Fruit fly (Drosophila melanogaster) whole organism, embryonic: ENCODE data around the gene CG5611.

Source experiments
- Bgb ChIP-seq: fragments of 200-800 bp; sonication (Bioruptor generic); IDR thresholded peaks from 2 replicates; pipeline ENCODE4 v1.3.6; 2022; ENCODE audit warnings: missing biosample characterization, missing genetic modification characterization; ENCODE audit not compliant: partially characterized antibody
- CG11456 ChIP-seq: fragments of 200-800 bp; sonication (Bioruptor generic); IDR thresholded peaks from 3 replicates; pipeline ENCODE4 v1.3.6; 2022; ENCODE audit warnings: missing biosample characterization, missing genetic modification characterization
- CG12219 ChIP-seq: fragments of 200-800 bp; sonication (Bioruptor generic); optimal IDR thresholded peaks from 3 replicates; lab custom pipeline; 2018; ENCODE audit warnings: missing biosample characterization, mild to moderate bottlenecking, missing genetic modification characterization
- CG12236 ChIP-seq: fragments of 200-800 bp; sonication (Bioruptor generic); optimal IDR thresholded peaks from 2 replicates; lab custom pipeline; 2016; ENCODE audit warnings: missing biosample characterization, missing genetic modification characterization
- CG13123 ChIP-seq: fragments of 200-800 bp; sonication (Bioruptor generic); optimal IDR thresholded peaks from 2 replicates; lab custom pipeline; 2016; ENCODE audit warnings: missing biosample characterization, missing genetic modification characterization
- CG15514 ChIP-seq: fragments of 200-800 bp; sonication (Bioruptor generic); optimal IDR thresholded peaks from 3 replicates; lab custom pipeline; 2017; ENCODE audit warnings: missing biosample characterization, missing genetic modification characterization, mild to moderate bottlenecking, moderate library complexity, missing genetic modification reagents
- CG17802 ChIP-seq: fragments of 200-800 bp; sonication (Bioruptor generic); optimal IDR thresholded peaks from 2 replicates; lab custom pipeline; 2018; ENCODE audit warnings: missing biosample characterization, mild to moderate bottlenecking, missing genetic modification characterization, moderate library complexity
- CG18599 ChIP-seq: fragments of 200-800 bp; sonication (Bioruptor generic); optimal IDR thresholded peaks from 3 replicates; lab custom pipeline; 2017; ENCODE audit warnings: missing biosample characterization, missing genetic modification characterization, mild to moderate bottlenecking, moderate library complexity, missing genetic modification reagents
- CG2202 ChIP-seq: fragments of 200-800 bp; sonication (Bioruptor generic); optimal IDR thresholded peaks from 2 replicates; lab custom pipeline; 2018; ENCODE audit warnings: missing biosample characterization, mild to moderate bottlenecking, missing genetic modification characterization
- CG2875 ChIP-seq: fragments of 200-800 bp; sonication (Bioruptor generic); optimal IDR thresholded peaks from 2 replicates; lab custom pipeline; 2017; ENCODE audit warnings: missing biosample characterization, mild to moderate bottlenecking, missing genetic modification characterization, missing genetic modification reagents
- CG32532 ChIP-seq: fragments of 200-800 bp; sonication (Bioruptor generic); IDR thresholded peaks from 2 replicates; pipeline ENCODE4 v1.3.6; 2022; ENCODE audit warnings: missing biosample characterization, missing genetic modification characterization
- CG3281 ChIP-seq: fragments of 200-800 bp; sonication (Bioruptor generic); optimal IDR thresholded peaks from 3 replicates; lab custom pipeline; 2017; ENCODE audit warnings: missing biosample characterization, mild to moderate bottlenecking, missing genetic modification characterization
- CG33213 ChIP-seq: fragments of 200-800 bp; sonication (Bioruptor generic); optimal IDR thresholded peaks from 3 replicates; lab custom pipeline; 2016; ENCODE audit warnings: missing biosample characterization, missing genetic modification characterization
- CG33557 ChIP-seq: fragments of 200-800 bp; sonication (Bioruptor generic); optimal IDR thresholded peaks from 2 replicates; lab custom pipeline; 2019; ENCODE audit warnings: missing biosample characterization, mild to moderate bottlenecking, missing genetic modification characterization, moderate library complexity
- CG43689 ChIP-seq: fragments of 200-800 bp; sonication (Bioruptor generic); IDR thresholded peaks from 2 replicates; pipeline ENCODE4 v1.3.6; 2022; ENCODE audit warnings: missing biosample characterization, missing genetic modification characterization
- CG6813 ChIP-seq: fragments of 200-800 bp; sonication (Bioruptor generic); optimal IDR thresholded peaks from 2 replicates; lab custom pipeline; 2017; ENCODE audit warnings: missing biosample characterization, missing genetic modification characterization, mild to moderate bottlenecking, moderate library complexity, missing genetic modification reagents
- CG6854 ChIP-seq: fragments of 200-800 bp; sonication (Bioruptor generic); optimal IDR thresholded peaks from 3 replicates; lab custom pipeline; 2017; ENCODE audit warnings: missing biosample characterization, mild to moderate bottlenecking, missing genetic modification characterization
- CG8765 ChIP-seq: fragments of 200-800 bp; sonication (Bioruptor generic); IDR thresholded peaks from 2 replicates; pipeline ENCODE4 v1.3.6; 2022; ENCODE audit warnings: missing biosample characterization, missing genetic modification characterization
- CG8944 ChIP-seq: fragments of 200-800 bp; sonication (Bioruptor generic); optimal IDR thresholded peaks from 3 replicates; lab custom pipeline; 2016; ENCODE audit warnings: missing biosample characterization, missing genetic modification characterization
- CG9876 ChIP-seq: fragments of 200-800 bp; sonication (Bioruptor generic); optimal IDR thresholded peaks from 2 replicates; lab custom pipeline; 2016; ENCODE audit warnings: missing biosample characterization, missing genetic modification characterization
- CG9932 ChIP-seq: fragments of 200-800 bp; sonication (Bioruptor generic); IDR thresholded peaks from 2 replicates; pipeline ENCODE4 v1.3.6; 2022; ENCODE audit warnings: missing biosample characterization, missing genetic modification characterization
- Dfd ChIP-seq, 2 experiments: fragments of >200 bp; optimal IDR thresholded peaks; 2 replicates each; lab custom pipeline; 2017; ENCODE audit warnings: missing biosample characterization in 2 of 2, missing genetic modification characterization in 2 of 2
- Doc2 ChIP-seq: fragments of 200-800 bp; sonication (Bioruptor generic); IDR thresholded peaks from 2 replicates; pipeline ENCODE4 v1.3.6; 2022; ENCODE audit warnings: missing biosample characterization, missing genetic modification characterization
- Drgx ChIP-seq: fragments of 200-800 bp; sonication (Bioruptor generic); IDR thresholded peaks from 2 replicates; pipeline ENCODE4 v1.3.6; 2022; ENCODE audit warnings: missing biosample characterization, missing genetic modification characterization
- Meics ChIP-seq: fragments of 200-800 bp; sonication (Bioruptor generic); optimal IDR thresholded peaks from 2 replicates; lab custom pipeline; 2017; ENCODE audit warnings: missing biosample characterization, mild to moderate bottlenecking, missing genetic modification characterization
- Mrtf ChIP-seq: fragments of 200-800 bp; sonication (Bioruptor generic); IDR thresholded peaks from 3 replicates; pipeline ENCODE4 v1.3.6; 2022; ENCODE audit warnings: missing biosample characterization, missing genetic modification characterization
- NFAT ChIP-seq: fragments of 200-800 bp; sonication (Bioruptor generic); IDR thresholded peaks from 2 replicates; pipeline ENCODE4 v1.3.6; 2022; ENCODE audit warnings: missing biosample characterization, missing genetic modification characterization
- Oli ChIP-seq: fragments of 200-800 bp; sonication (Bioruptor generic); optimal IDR thresholded peaks from 2 replicates; lab custom pipeline; 2018; ENCODE audit warnings: missing biosample characterization, mild to moderate bottlenecking, missing genetic modification characterization, moderate library complexity
- Sin3A ChIP-seq: fragments of >200 bp; optimal IDR thresholded peaks from 2 replicates; lab custom pipeline; 2018
- Sry-β ChIP-seq: fragments of 200-800 bp; sonication (Bioruptor generic); optimal IDR thresholded peaks from 2 replicates; lab custom pipeline; 2018; ENCODE audit warnings: missing biosample characterization, mild to moderate bottlenecking, missing genetic modification characterization, moderate library complexity
- Usf ChIP-seq: fragments of 200-800 bp; sonication (Bioruptor generic); optimal IDR thresholded peaks from 2 replicates; lab custom pipeline; 2017; ENCODE audit warnings: missing genotype, missing biosample characterization, missing genetic modification characterization
- Xrp1 ChIP-seq: fragments of 200-800 bp; sonication (Bioruptor generic); IDR thresholded peaks from 2 replicates; pipeline ENCODE4 v1.3.6; 2022; ENCODE audit warnings: missing biosample characterization, missing genetic modification characterization
- ash1 ChIP-seq: fragments of 200-800 bp; sonication (Bioruptor generic); optimal IDR thresholded peaks from 2 replicates; lab custom pipeline; 2018; ENCODE audit warnings: missing biosample characterization, mild to moderate bottlenecking, missing genetic modification characterization
- bab2 ChIP-seq: fragments of 200-800 bp; sonication (Bioruptor generic); optimal IDR thresholded peaks from 2 replicates; lab custom pipeline; 2016; ENCODE audit warnings: missing biosample characterization, missing genetic modification characterization
- caup ChIP-seq: fragments of 200-800 bp; sonication (Bioruptor generic); optimal IDR thresholded peaks from 3 replicates; lab custom pipeline; 2017; ENCODE audit warnings: missing biosample characterization, mild to moderate bottlenecking, missing genetic modification characterization, moderate library complexity; ENCODE audit not compliant: severe bottlenecking
- cg ChIP-seq: fragments of 200-800 bp; sonication (Bioruptor generic); optimal IDR thresholded peaks from 3 replicates; lab custom pipeline; 2019; ENCODE audit warnings: missing biosample characterization, mild to moderate bottlenecking, missing genetic modification characterization, moderate library complexity
- chn ChIP-seq: fragments of 200-800 bp; sonication (Bioruptor generic); optimal IDR thresholded peaks from 2 replicates; lab custom pipeline; 2016; ENCODE audit warnings: missing biosample characterization, missing genetic modification characterization
- dimm ChIP-seq: fragments of 200-800 bp; sonication (Bioruptor generic); IDR thresholded peaks from 2 replicates; pipeline ENCODE4 v1.3.6; 2022; ENCODE audit warnings: missing biosample characterization, missing genetic modification characterization
- dm ChIP-seq: fragments of 200-800 bp; sonication (Bioruptor generic); optimal IDR thresholded peaks from 3 replicates; lab custom pipeline; 2016; ENCODE audit warnings: missing biosample characterization, missing genetic modification characterization
- grn ChIP-seq: fragments of 200-800 bp; sonication (Bioruptor generic); optimal IDR thresholded peaks from 3 replicates; lab custom pipeline; 2017; ENCODE audit warnings: missing biosample characterization, missing genetic modification characterization
- prd ChIP-seq, 3 experiments: fragments of >200 bp in 2 of 3; fragments of 200-800 bp in 1 of 3; sonication (Bioruptor generic) in 1 of 3; optimal IDR thresholded peaks in 2 of 3; IDR thresholded peaks in 1 of 3; 2 replicates in 2 of 3; 3 replicates in 1 of 3; pipeline versions ENCODE4 v1.3.6 to Lab custom; 2017 to 2022; ENCODE audit warnings: missing biosample characterization in 1 of 3, missing genetic modification characterization in 1 of 3
- pzg ChIP-seq: fragments of 200-800 bp; sonication (Bioruptor generic); optimal IDR thresholded peaks from 3 replicates; lab custom pipeline; 2018; ENCODE audit warnings: missing biosample characterization, mild to moderate bottlenecking, missing genetic modification characterization, moderate library complexity
- ro ChIP-seq: fragments of 200-800 bp; sonication (Bioruptor generic); IDR thresholded peaks from 2 replicates; pipeline ENCODE4 v1.3.6; 2022; ENCODE audit warnings: missing biosample characterization, missing genetic modification characterization
- sc ChIP-seq, 3 experiments: fragments of >200 bp in 2 of 3; fragments of 200-800 bp in 1 of 3; sonication (Bioruptor generic) in 1 of 3; optimal IDR thresholded peaks; 2 replicates in 2 of 3; 3 replicates in 1 of 3; lab custom pipeline; 2017; ENCODE audit warnings: mild to moderate bottlenecking in 1 of 3, missing biosample characterization in 1 of 3, missing genetic modification characterization in 1 of 3, missing genetic modification reagents in 1 of 3
- sr ChIP-seq: fragments of 200-800 bp; sonication (Bioruptor generic); IDR thresholded peaks from 3 replicates; pipeline ENCODE4 v1.3.6; 2022; ENCODE audit warnings: missing biosample characterization, missing genetic modification characterization
- tin ChIP-seq: fragments of 200-800 bp; sonication (Bioruptor generic); optimal IDR thresholded peaks from 3 replicates; lab custom pipeline; 2016; ENCODE audit warnings: missing biosample characterization, missing genetic modification characterization
- vfl ChIP-seq: fragments of 200-800 bp; sonication (Bioruptor generic); optimal IDR thresholded peaks from 2 replicates; lab custom pipeline; 2016; ENCODE audit warnings: missing biosample characterization, missing genetic modification characterization
- zen2 ChIP-seq: fragments of 200-800 bp; sonication (Bioruptor generic); IDR thresholded peaks from 3 replicates; pipeline ENCODE4 v1.3.6; 2022; ENCODE audit warnings: missing biosample characterization, missing genetic modification characterization; ENCODE audit not compliant: partially characterized antibody
- zfh1 ChIP-seq: fragments of 200-800 bp; sonication (Bioruptor generic); IDR thresholded peaks from 3 replicates; pipeline ENCODE4 v1.3.6; 2022; ENCODE audit warnings: missing biosample characterization, missing genetic modification characterization

CG5611 gene

DNA sequence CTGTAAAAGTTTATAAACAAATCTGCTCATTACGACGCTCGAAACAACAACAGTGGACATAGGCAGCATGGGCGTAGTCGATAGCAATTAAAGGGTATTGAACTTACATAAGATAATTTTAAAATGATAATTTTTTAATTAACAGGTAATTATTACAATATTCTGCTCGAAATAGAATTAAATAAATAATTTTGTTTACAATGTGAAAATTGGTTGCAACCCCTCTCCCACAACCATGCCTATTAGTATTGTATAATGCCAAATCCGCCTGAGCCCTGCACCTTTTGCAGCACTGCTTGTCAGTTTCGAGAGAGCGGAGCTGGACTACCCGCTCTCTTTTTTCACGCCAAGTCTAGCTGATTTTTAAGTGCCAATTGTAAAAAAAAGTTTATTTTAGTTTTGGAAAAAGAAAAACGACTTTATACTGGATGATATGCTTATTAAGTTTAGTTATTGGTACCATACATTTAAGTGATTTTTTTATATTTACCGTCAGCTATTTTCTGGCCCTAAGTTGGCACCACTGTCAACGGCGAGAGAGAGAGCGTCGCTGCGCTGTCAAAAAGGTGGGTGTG lies at the start of gene CG5611, which contains the start of gene Mtl (continued):
- TF ChIP-seq sc (optimal IDR thresholded peaks at IDR 0.05; lab: Kevin White, UChicago) (no peak), sc (GFP tag; optimal IDR thresholded peaks at IDR 0.05; lab: Kevin White, UChicago) (peak; percentile 99), zfh1 (GFP tag; lab: Robert Waterston, UW) (peak; percentile 100), Doc2 (GFP tag; lab: Robert Waterston, UW) (peak; percentile 99), CG8765 (GFP tag; lab: Robert Waterston, UW) (peak; percentile 100), tin (GFP tag; lab: Kevin White, UChicago) (peak; percentile 100), Sin3A (lab: Kevin White, UChicago) (peak; percentile 73), chn (peak; percentile 99), CG2875 (GFP tag; lab: Kevin White, UChicago) (peak; percentile 99), CG43689 (GFP tag; lab: Robert Waterston, UW) (peak; percentile 100), Bgb (GFP tag; lab: Robert Waterston, UW) (peak; percentile 40; the same call in 1 of the 2 replicates), CG9876 (GFP tag; lab: Kevin White, UChicago) (peak; percentile 96), dimm (GFP tag; lab: Robert Waterston, UW) (peak; percentile 99), grn (GFP tag; lab: Kevin White, UChicago) (peak; percentile 93), NFAT (peak; percentile 100), Dfd (GFP tag; optimal IDR thresholded peaks at IDR 0.05; lab: Kevin White, UChicago) (peak in 1 of 2 experiments; percentile 92), cg (GFP tag; lab: Kevin White, UChicago) (peak; percentile 74), ro (peak; percentile 99), Meics (peak; percentile 100), CG11456 (peak; percentile 100), ash1 (GFP tag; lab: Kevin White, UChicago) (peak; percentile 96), Oli (tag; lab: Kevin White, UChicago) (peak; percentile 100), CG6813 (peak; percentile 99), CG12236 (peak; percentile 90), Usf (GFP tag; lab: Kevin White, UChicago) (peak; percentile 100), Drgx (GFP tag; lab: Robert Waterston, UW) (peak; percentile 100), bab2 (peak; percentile 98), Sry-β (GFP tag; lab: Kevin White, UChicago) (peak; percentile 98), CG9932 (GFP tag; lab: Robert Waterston, UW) (peak; percentile 100), caup (GFP tag; lab: Kevin White, UChicago) (peak; percentile 99), Xrp1 (GFP tag; lab: Robert Waterston, UW) (peak; percentile 100), sr (GFP tag; lab: Robert Waterston, UW) (peak; percentile 99), CG18599 (GFP tag; lab: Kevin White, UChicago) (peak; percentile 99), zen2 (GFP tag; lab: Robert Waterston, UW) (no peak), CG8944 (peak; percentile 97), CG32532 (GFP tag; lab: Robert Waterston, UW) (peak; percentile 100), CG13123 (GFP tag; lab: Kevin White, UChicago) (peak; percentile 99), pzg (GFP tag; lab: Kevin White, UChicago) (peak; percentile 64), dm (GFP tag; lab: Kevin White, UChicago) (peak; percentile 96), Mrtf (GFP tag; lab: Robert Waterston, UW) (peak; percentile 100), CG12219 (GFP tag; lab: Kevin White, UChicago) (peak; percentile 99), CG6854 (GFP tag; lab: Kevin White, UChicago) (peak; percentile 99), prd (optimal IDR thresholded peaks at IDR 0.05; lab: Kevin White, UChicago) (no peak), prd (GFP tag; IDR thresholded peaks at IDR 0.05; lab: Robert Waterston, UW) (peak; percentile 100), vfl (GFP tag; lab: Kevin White, UChicago) (peak; percentile 99), CG17802 (tag; lab: Kevin White, UChicago) (peak; percentile 95), CG33213 (peak; percentile 95), CG33557 (peak; percentile 99), CG3281 (GFP tag; lab: Kevin White, UChicago) (peak; percentile 99), CG15514 (GFP tag; lab: Kevin White, UChicago) (peak; percentile 95), CG2202 (peak; percentile 100)
